Fruit fly (Drosophila melanogaster) whole organism, wandering third instar larva: Measurements from ENCODE around the gene Dlg5.

Experiments
- CG32264 ChIP-seq: fragments of 200-800 bp; sonication (Bioruptor generic); optimal IDR thresholded peaks from 2 replicates; lab custom pipeline; 2016; ENCODE audit warnings: missing biosample characterization, missing genetic modification characterization
- Dfd ChIP-seq: fragments of >200 bp; optimal IDR thresholded peaks from 2 replicates; lab custom pipeline; 2017; ENCODE audit warnings: missing biosample characterization, missing genetic modification characterization
- Vsx2 ChIP-seq: fragments of 200-300, 225-300 bp; sonication (Bioruptor generic); optimal IDR thresholded peaks from 2 replicates; lab custom pipeline; 2018; ENCODE audit warnings: missing biosample characterization, missing genetic modification characterization; ENCODE audit not compliant: partially characterized antibody
- lola ChIP-seq: fragments of >200 bp; optimal IDR thresholded peaks from 2 replicates; lab custom pipeline; 2017; ENCODE audit warnings: missing biosample characterization, missing genetic modification characterization
- pan ChIP-seq: fragments of >200 bp; optimal IDR thresholded peaks from 2 replicates; lab custom pipeline; 2017

- no peak for TF ChIP-seq CG32264 (GFP tag; lab: Kevin White, UChicago)
- peak; percentile 7 for TF ChIP-seq Dfd (GFP tag; lab: Kevin White, UChicago)
- TF ChIP-seq pan (lab: Kevin White, UChicago), result no peak
- no peak for TF ChIP-seq Vsx2 (GFP tag; lab: Kevin White, UChicago)
- TF ChIP-seq lola, result no peak
Observed at dm6 chr2L:11500649-11501048, 16.2 kb downstream of the Dlg5 start.
